Worm (Caenorhabditis elegans) whole organism, L4/young adult: ENCODE data around the gene skpo-2.
"Not testable (repeated sequence)": the region's sequence is repeated elsewhere in the genome, so short reads cannot be mapped to it uniquely, and the experiment has no call there.

Experiments used
- W03F9.2 ChIP-seq: fragments of 150-350 bp; optimal IDR thresholded peaks from 2 replicates; lab custom pipeline; 2014; ENCODE audit warnings: missing biosample characterization, missing genetic modification characterization
- dao-5 ChIP-seq: sonication (generic microtip); optimal IDR thresholded peaks from 2 replicates; lab custom pipeline; 2016; ENCODE audit warnings: missing genotype, missing genetic modification characterization, moderate library complexity, missing compliant biosample characterization
- him-1 ChIP-seq: sonication (generic microtip); optimal IDR thresholded peaks from 2 replicates; lab custom pipeline; 2016; ENCODE audit warnings: missing genotype, missing genetic modification reagents, missing genetic modification characterization, missing compliant biosample characterization

The skpo-2 gene

DNA sequence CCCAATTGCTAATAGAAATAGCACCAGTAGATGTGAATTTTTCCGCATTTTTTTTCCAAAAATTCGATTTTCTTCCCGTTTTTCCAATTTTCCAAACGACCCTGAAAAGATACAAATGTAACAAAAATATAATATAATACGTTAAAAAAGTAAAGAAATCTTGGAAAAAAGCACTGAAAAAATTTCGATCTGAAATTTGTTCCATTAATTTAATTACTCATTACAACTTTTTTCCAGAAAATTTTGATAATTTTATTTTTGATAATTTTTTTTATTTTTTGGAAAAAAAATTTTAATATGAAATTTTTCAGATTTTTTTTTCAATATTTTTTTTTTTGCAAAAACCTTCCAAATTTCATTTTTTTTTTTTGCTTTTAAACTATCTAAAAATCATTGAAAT, at the start of gene skpo-2:
skpo-2 (minus strand) TSS at position 101 of the 400 bp plus-strand sequence.
- no peak for TF ChIP-seq him-1 (tag; lab: Kevin White, UChicago)
- TF ChIP-seq W03F9.2 = no peak
- TF ChIP-seq dao-5 (tag; lab: Kevin White, UChicago) = no peak

DNA sequence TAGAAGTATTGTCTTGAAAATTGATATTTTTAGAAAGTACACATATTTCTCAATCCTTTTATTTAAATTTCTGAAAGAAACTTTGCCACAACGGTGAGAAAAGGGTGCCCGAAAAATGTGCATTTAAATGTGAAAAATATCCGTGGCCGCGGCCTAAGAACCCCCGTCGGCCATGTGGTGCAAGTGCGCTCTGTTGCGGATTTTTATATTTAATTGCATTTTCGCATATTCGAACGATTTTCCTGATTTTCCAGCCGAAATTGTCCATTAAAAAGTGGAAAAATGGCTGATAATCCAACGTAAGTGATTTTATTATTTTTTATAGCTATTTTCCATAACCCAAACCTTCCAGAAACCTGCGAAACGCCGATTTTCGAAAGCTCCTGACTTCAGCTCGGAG, 45.9 kb upstream of the skpo-2 start, which contains the start of gene smu-2:
smu-2 (plus strand) TSS at position 178 of the 400 bp plus-strand sequence.
- no peak for TF ChIP-seq him-1 (tag; lab: Kevin White, UChicago)
- no peak for TF ChIP-seq W03F9.2
- TF ChIP-seq dao-5 (tag; lab: Kevin White, UChicago) = no peak

DNA sequence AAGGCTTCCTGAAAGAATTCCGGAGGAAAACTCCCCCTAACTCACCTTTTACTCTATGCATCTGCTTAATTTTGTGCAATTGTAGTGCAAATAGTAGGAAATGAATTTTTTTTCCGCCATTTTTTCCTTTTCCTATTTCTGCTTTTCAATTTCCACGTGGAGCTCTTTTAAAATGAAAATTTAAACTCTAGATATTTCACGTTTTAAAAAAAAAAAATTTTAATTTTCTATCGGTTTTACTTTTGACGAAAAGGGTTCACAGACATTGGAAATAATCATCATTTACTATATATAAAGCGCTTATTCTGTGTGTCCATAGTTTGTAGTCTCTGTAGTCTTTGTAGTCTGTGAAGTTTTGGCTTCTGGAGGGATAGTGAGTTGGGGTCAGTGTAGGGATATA, 45.3 kb upstream of the skpo-2 start, which contains the start of gene Y49F6B.8:
Y49F6B.8 (minus strand) TSS at position 101 of the 400 bp plus-strand sequence.
- TF ChIP-seq dao-5 (tag; lab: Kevin White, UChicago) = no peak
- TF ChIP-seq him-1 (tag; lab: Kevin White, UChicago) = no peak
- no peak for TF ChIP-seq W03F9.2

DNA sequence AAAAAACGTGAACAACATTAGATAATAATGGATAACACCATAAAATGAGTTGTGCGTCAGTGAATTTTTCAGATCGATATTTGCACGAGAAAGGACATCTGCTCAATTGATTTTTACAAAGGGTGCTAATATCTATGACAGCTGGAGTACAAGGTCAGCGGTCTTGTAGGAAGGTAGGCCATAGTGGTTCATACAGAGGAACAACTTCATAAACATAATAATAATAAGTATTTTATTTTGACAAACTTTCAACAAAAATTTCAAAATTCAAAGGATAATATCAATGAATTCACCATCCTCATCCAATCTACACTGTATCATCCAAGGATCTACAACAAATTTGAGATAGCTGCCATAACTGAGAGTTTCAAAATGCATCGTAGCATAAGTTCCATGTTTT, 40.9 kb upstream of the skpo-2 start, which contains the start of gene fbxb-104:
fbxb-104 (minus strand) TSS at position 101 of the 400 bp plus-strand sequence.
- no peak for TF ChIP-seq W03F9.2
- no peak for TF ChIP-seq dao-5 (tag; lab: Kevin White, UChicago)
- no peak for TF ChIP-seq him-1 (tag; lab: Kevin White, UChicago)

DNA sequence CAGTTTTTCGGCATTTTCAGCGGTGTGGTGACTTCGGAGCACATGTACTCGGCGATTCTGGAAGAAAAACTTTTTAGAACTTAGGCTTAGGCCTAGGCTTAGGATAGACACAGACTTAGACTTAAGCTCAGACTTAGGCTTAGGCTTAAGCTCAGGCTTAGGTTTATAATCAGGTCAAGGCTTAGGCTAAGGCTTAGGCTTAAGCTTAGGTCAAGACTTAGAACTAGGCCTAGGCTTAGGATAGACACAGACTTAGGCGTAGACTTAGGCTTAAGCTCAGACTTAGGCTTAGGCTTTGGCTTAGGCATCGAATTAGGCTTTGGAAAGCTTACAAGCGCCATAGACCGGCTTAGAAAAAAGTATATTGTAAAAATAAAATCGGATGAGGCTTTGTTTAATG, 40.2 kb upstream of the skpo-2 start:
- TF ChIP-seq W03F9.2 (no peak), dao-5 (tag; lab: Kevin White, UChicago) (no peak), him-1 (tag; lab: Kevin White, UChicago) (no peak)

DNA sequence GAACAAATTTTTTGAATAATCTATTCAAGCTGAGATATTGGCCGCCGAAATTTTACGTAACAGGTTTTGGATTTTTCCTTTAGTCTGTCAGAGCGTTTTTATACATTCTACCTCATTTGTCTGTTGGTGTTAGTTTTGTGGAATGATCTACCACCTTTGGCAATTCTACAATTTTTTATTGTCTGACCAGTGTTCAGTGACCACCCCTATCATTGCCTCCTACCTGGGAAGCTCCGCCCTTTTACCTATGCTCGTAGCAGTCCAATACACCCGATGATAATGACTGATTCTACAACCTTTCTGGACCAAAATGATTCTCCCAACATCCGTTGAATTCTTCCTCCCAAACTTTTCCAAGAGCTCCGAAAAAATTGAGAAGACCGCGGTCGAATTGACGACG, 37.4 kb upstream of the skpo-2 start, which contains the start of gene sdz-32:
sdz-32 (plus strand) TSS at position 301 of the 400 bp plus-strand sequence.
- no peak for TF ChIP-seq W03F9.2
- TF ChIP-seq him-1 (tag; lab: Kevin White, UChicago) = no peak
- TF ChIP-seq dao-5 (tag; lab: Kevin White, UChicago) = no peak

DNA sequence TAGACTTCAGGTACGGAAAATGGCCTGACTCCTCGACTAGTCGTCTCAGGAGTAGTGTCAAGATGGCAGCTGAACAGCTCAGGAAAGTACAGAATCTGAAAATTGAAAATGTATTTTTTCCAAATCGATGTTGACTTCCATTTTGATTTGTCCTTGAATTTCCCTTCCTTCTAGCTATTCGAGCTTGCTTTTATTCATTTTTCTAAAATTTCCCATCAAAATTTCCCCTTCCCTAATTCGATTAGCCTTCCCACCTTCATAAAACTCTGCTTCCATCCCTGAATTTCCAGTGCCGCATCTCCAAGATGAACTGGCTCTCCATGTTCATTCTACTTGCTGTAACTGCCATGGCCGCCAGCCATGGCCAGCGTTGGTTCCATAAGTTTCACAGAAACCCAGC, 36.5 kb upstream of the skpo-2 start, which contains the start of gene Y49F6B.6:
Y49F6B.6 (plus strand) TSS at position 301 of the 400 bp plus-strand sequence.
- TF ChIP-seq him-1 (tag; lab: Kevin White, UChicago) (no peak), W03F9.2 (no peak), dao-5 (tag; lab: Kevin White, UChicago) (no peak)

DNA sequence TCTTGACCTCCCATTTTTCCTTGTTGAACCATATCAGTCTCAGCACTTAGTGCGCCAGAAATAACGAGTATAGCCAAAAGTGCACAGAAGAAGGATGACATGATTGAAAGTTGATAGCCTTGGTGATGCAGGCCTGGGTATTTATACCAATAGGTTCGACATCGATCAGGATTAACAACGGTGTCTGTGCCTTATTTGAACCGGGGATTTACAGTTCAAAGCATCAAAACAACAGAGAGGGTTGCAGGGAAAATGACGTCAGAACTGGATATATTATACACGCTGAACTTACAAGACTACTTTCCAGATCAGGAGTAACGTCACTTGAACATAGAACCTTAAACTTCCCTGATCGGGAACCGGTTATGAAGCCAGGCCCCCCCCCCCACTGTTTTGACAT, 36.0 kb upstream of the skpo-2 start, which contains the start of gene Y49F6B.12:
Y49F6B.12 (minus strand) TSS at position 101 of the 400 bp plus-strand sequence.
- TF ChIP-seq him-1 (tag; lab: Kevin White, UChicago) (no peak), dao-5 (tag; lab: Kevin White, UChicago) (no peak), W03F9.2 (no peak)

DNA sequence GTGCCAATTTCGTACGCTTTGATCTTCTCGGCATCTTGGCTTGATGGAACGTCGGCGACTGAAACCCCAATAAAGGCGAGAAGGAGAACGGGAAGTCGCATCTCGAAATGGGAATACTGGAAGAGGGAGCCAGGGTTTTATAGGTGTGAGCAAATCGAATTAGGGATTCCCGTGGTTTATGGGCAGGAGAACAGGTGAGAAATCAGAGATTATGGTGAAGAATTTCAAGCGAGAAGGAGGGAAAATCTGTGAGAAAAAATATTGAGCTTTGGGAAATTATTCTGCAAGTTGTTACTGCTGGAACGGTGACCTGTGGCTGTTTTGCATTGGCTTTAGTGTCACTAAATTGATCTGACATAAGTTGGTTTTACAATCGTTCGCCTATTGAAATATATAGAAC, 35.3 kb upstream of the skpo-2 start, which contains the start of gene Y49F6B.13:
Y49F6B.13 (minus strand) TSS at position 101 of the 400 bp plus-strand sequence.
- TF ChIP-seq dao-5 (tag; lab: Kevin White, UChicago) = no peak
- TF ChIP-seq him-1 (tag; lab: Kevin White, UChicago) = no peak
- TF ChIP-seq W03F9.2 = no peak

DNA sequence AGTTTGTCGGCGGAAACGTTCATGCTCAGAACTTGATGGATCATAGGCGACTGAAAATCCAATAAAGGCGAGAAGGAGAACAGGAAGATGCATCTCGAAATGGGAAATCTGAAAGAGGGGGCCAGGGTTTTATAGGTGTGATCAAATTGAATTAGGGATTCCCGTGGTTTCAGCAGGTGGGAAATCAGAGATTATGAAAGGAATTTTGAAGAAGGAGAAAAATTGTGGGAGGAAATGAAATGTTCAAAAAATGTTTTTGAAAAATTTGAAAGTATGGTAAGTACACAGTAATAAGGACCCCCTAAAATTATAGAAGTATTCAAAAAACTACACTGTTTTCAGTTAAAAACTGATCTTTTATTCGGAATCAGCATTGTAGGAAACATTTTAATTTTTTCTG, 34.2 kb upstream of the skpo-2 start, which contains the start of gene Y49F6B.20:
Y49F6B.20 (minus strand) TSS at position 101 of the 400 bp plus-strand sequence.
- TF ChIP-seq him-1 (tag; lab: Kevin White, UChicago) (no peak), W03F9.2 (no peak), dao-5 (tag; lab: Kevin White, UChicago) (no peak)

DNA sequence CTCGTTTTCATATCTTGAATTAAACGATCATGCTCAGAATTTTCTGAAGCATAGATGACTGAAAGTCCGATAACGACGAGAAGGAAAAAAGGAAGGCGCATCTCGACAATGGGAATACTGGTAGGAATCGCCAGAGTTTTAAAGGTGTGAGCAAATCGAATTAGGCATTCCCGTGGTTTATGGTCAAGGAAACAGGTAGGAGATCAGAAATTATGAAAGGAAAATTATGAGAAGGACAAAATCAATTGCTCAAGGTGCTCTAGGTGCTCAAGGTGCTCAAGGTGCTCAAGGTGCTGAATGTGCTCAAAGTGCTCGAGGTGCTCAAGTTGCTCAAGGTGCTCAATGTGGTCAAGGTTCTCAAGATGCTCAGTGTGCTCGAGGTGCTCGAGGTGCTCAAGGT, 28.3 kb upstream of the skpo-2 start, which contains the start of gene C16C8.10:
C16C8.10 (minus strand) TSS at position 101 of the 400 bp plus-strand sequence.
- not testable (repeated sequence) for TF ChIP-seq W03F9.2; dao-5 (tag; lab: Kevin White, UChicago); him-1 (tag; lab: Kevin White, UChicago)

DNA sequence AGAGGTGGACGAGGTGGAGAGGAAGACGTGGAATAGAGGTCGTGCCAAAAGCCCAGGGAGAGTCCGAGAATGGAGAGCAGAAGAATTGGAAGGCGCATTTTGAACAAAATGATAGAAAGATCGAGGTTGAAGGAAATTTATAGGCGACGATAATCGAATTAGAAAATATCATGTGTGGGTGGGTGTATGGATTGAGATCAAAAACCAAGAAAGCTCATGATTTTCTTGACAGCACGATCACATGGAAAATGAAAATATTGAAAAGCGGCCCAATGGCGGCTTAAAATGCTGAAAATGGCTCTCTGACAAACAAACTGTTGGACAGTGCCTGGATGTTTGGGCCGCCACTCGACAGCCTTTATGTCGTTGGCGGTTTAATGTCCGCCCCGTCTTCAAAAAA, 26.8 kb upstream of the skpo-2 start, which contains the start of gene C16C8.9:
C16C8.9 (minus strand) TSS at position 101 of the 400 bp plus-strand sequence.
- no peak for TF ChIP-seq W03F9.2
- TF ChIP-seq him-1 (tag; lab: Kevin White, UChicago) = no peak
- TF ChIP-seq dao-5 (tag; lab: Kevin White, UChicago) = no peak

DNA sequence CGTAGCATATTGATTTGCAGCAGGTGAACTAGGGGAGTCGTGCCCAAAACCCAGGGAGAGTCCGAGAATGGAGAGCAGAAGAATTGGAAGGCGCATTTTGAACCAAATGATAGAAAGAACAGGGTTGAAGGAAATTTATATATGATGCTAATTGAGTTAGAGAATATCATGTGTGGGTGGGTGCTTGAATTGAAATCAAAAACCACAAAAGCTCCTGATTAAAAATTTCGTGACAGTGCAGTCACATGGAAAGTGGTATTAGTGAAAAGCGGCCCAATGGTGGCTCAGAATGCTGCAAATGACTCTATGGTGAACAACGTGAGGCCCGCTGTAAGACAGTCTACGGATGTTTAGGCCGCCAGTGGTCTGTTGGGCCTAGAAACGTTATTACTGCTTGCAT, 25.3 kb upstream of the skpo-2 start, which contains the start of gene C16C8.8:
C16C8.8 (minus strand) TSS at position 101 of the 400 bp plus-strand sequence.
- no peak for TF ChIP-seq W03F9.2
- TF ChIP-seq him-1 (tag; lab: Kevin White, UChicago) = no peak
- no peak for TF ChIP-seq dao-5 (tag; lab: Kevin White, UChicago)

DNA sequence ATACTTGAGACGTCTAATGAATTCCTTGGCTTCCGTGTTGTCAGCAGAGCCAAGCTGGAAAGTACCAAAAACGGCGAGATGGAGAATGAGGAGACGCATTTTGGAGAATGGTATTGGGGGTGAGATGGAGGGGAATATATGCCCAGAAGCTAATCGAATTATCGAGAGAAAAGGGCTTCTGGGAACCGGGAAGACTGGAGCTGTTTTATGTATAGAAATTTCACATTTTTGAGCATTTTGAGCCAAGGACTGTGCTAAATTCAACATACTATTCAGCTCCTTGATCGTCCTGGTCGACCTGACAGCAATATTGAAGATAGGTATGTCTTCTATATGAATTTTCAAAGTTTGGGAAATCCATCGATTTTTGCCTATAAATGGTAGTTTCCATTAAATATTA, 23.7 kb upstream of the skpo-2 start, which contains the start of gene C16C8.7:
C16C8.7 (minus strand) TSS at position 101 of the 400 bp plus-strand sequence.
- no peak for TF ChIP-seq dao-5 (tag; lab: Kevin White, UChicago)
- no peak for TF ChIP-seq W03F9.2
- no peak for TF ChIP-seq him-1 (tag; lab: Kevin White, UChicago)
